Fruit fly (Drosophila melanogaster): ENCODE results near the gene CG43740.

Gene CG43740

dm6 chrX:10308996-10309395 lies 24.5 kb upstream of the CG43740 start (continued):
- TF ChIP-seq CG17186 (GFP tag; optimal IDR thresholded peaks at IDR 0.05), result no peak
- no peak for TF ChIP-seq CG15514 (GFP tag; optimal IDR thresholded peaks at IDR 0.05)
- peak; percentile 65 for TF ChIP-seq stwl (tag; optimal IDR thresholded peaks at IDR 0.05)
- peak; percentile 33 for TF ChIP-seq ewg (GFP tag; optimal IDR thresholded peaks at IDR 0.05)
- TF ChIP-seq CG2116 (GFP tag; optimal IDR thresholded peaks at IDR 0.05), result peak; percentile 42
- TF ChIP-seq CG17361 (GFP tag; IDR thresholded peaks at IDR 0.05), result no peak
- no peak for TF ChIP-seq cad (GFP tag; optimal IDR thresholded peaks at IDR 0.05)
- TF ChIP-seq wor (GFP tag; IDR thresholded peaks at IDR 0.05), result no peak
- peak; percentile 67 for TF ChIP-seq CG9437 (GFP tag; optimal IDR thresholded peaks at IDR 0.05)
- TF ChIP-seq CG34376 (GFP tag; optimal IDR thresholded peaks at IDR 0.05), result no peak
- peak; percentile 36; the same call in 1 of the 3 replicates for TF ChIP-seq CG2199 (GFP tag; IDR thresholded peaks at IDR 0.05)
- TF ChIP-seq yki (optimal IDR thresholded peaks at IDR 0.05), result peak; percentile 16
- TF ChIP-seq zfh1 (GFP tag; IDR thresholded peaks at IDR 0.05), result 0 out of 3 replicates have a peak, but pooled peaks have one; percentile 12
- TF ChIP-seq CG12219 (GFP tag; optimal IDR thresholded peaks at IDR 0.05), result no peak
- no peak for TF ChIP-seq CG3281 (GFP tag; optimal IDR thresholded peaks at IDR 0.05)
- no peak for TF ChIP-seq dm (GFP tag; optimal IDR thresholded peaks at IDR 0.05)
- peak; percentile 63 for TF ChIP-seq CG3163 (GFP tag; optimal IDR thresholded peaks at IDR 0.05)
- peak; percentile 48; the same call in 1 of the 2 replicates for TF ChIP-seq Drgx (GFP tag; IDR thresholded peaks at IDR 0.05)
- no peak for TF ChIP-seq Taf1 (GFP tag; IDR thresholded peaks at IDR 0.05)
- no peak for TF ChIP-seq chn (GFP tag; optimal IDR thresholded peaks at IDR 0.05)
- peak; percentile 1 for TF ChIP-seq Ets65A (GFP tag)
- 0 out of 3 replicates have a peak, but pooled peaks have one; percentile 19 for TF ChIP-seq ase (GFP tag; IDR thresholded peaks at IDR 0.05)

dm6 chrX:10318416-10318961 lies 15.0 kb upstream of the CG43740 start:
- TF ChIP-seq Dbx (GFP tag; IDR thresholded peaks at IDR 0.05) (no peak), ro (GFP tag; IDR thresholded peaks at IDR 0.05) (no peak), HLHmδ (GFP tag; optimal IDR thresholded peaks at IDR 0.05) (no peak), CG12659 (GFP tag; optimal IDR thresholded peaks at IDR 0.05) (no peak), sr (GFP tag; IDR thresholded peaks at IDR 0.05) (no peak), Dref (GFP tag; IDR thresholded peaks at IDR 0.05) (no peak), Adf1 (GFP tag; IDR thresholded peaks at IDR 0.05) (peak; percentile 69; the same call in 1 of the 2 replicates), CG12155 (GFP tag; optimal IDR thresholded peaks at IDR 0.05) (no peak), cwo (GFP tag; optimal IDR thresholded peaks at IDR 0.05) (no peak), trem (tag; optimal IDR thresholded peaks at IDR 0.05) (no peak), cad (GFP tag; optimal IDR thresholded peaks at IDR 0.05) (no peak), E2f2 (GFP tag; IDR thresholded peaks at IDR 0.05) (no peak), CG7372 (GFP tag; IDR thresholded peaks at IDR 0.05) (peak; percentile 55), ham (GFP tag; IDR thresholded peaks at IDR 0.05) (no peak), mld (GFP tag; IDR thresholded peaks at IDR 0.05; ENCODE audit: partially characterized antibody) (no peak), Trl (optimal IDR thresholded peaks at IDR 0.05) (no peak), Trl (GFP tag; optimal IDR thresholded peaks at IDR 0.05) (no peak), CG9437 (GFP tag; optimal IDR thresholded peaks at IDR 0.05) (peak; percentile 41), prd (optimal IDR thresholded peaks at IDR 0.05) (no peak), prd (GFP tag; IDR thresholded peaks at IDR 0.05) (no peak), hbn (GFP tag; IDR thresholded peaks at IDR 0.05; ENCODE audit: partially characterized antibody) (no peak), CG13894 (tag; optimal IDR thresholded peaks at IDR 0.05) (peak; percentile 60), so (GFP tag; IDR thresholded peaks at IDR 0.05) (peak; percentile 51; the same call in 1 of the 3 replicates), CG14860 (GFP tag; IDR thresholded peaks at IDR 0.05; ENCODE audit: partially characterized antibody) (no peak), CG11560 (tag; IDR thresholded peaks at IDR 0.05) (no peak), Awh (GFP tag; IDR thresholded peaks at IDR 0.05) (no peak), sd (tag; optimal IDR thresholded peaks at IDR 0.05) (no peak), ERR (GFP tag; optimal IDR thresholded peaks at IDR 0.05) (no peak), Fer3 (tag; optimal IDR thresholded peaks at IDR 0.05) (no peak), lilli (GFP tag; optimal IDR thresholded peaks at IDR 0.05) (peak; percentile 8), abd-A (tag; optimal IDR thresholded peaks at IDR 0.05) (peak; percentile 9), Deaf1 (tag; optimal IDR thresholded peaks at IDR 0.05) (peak; percentile 96)

Measured in whole organism, embryonic.